Fruit fly (Drosophila melanogaster) whole organism, embryonic: ENCODE data around the gene CG5828.

Experiments
- Bteb2 ChIP-seq: fragments of 200-800 bp; sonication (Bioruptor generic); optimal IDR thresholded peaks from 2 replicates; lab custom pipeline; 2016; ENCODE audit warnings: missing biosample characterization, missing genetic modification characterization
- CG12391 ChIP-seq: fragments of 200-800 bp; sonication (Bioruptor generic); optimal IDR thresholded peaks from 3 replicates; lab custom pipeline; 2018; ENCODE audit warnings: missing biosample characterization, mild to moderate bottlenecking, missing genetic modification characterization, moderate library complexity
- CG12769 ChIP-seq: fragments of 200-800 bp; sonication (Bioruptor generic); optimal IDR thresholded peaks from 2 replicates; lab custom pipeline; 2019; ENCODE audit warnings: missing biosample characterization, mild to moderate bottlenecking, missing genetic modification characterization, moderate library complexity
- CG15011 ChIP-seq: fragments of 200-800 bp; sonication (Bioruptor generic); optimal IDR thresholded peaks from 3 replicates; lab custom pipeline; 2018; ENCODE audit warnings: missing biosample characterization, mild to moderate bottlenecking, missing genetic modification characterization
- CG17361 ChIP-seq: fragments of 200-800 bp; sonication (Bioruptor generic); IDR thresholded peaks from 3 replicates; pipeline ENCODE4 v1.3.6; 2022; ENCODE audit warnings: missing biosample characterization, missing genetic modification characterization
- CG17612 ChIP-seq: fragments of 200-800 bp; sonication (Bioruptor generic); IDR thresholded peaks from 2 replicates; pipeline ENCODE4 v1.3.6; 2022; ENCODE audit warnings: missing biosample characterization, missing genetic modification characterization
- CG18599 ChIP-seq: fragments of 200-800 bp; sonication (Bioruptor generic); optimal IDR thresholded peaks from 3 replicates; lab custom pipeline; 2017; ENCODE audit warnings: missing biosample characterization, missing genetic modification characterization, mild to moderate bottlenecking, moderate library complexity, missing genetic modification reagents
- CG2712 ChIP-seq: fragments of 200-800 bp; optimal IDR thresholded peaks from 3 replicates; lab custom pipeline; 2019; ENCODE audit warnings: missing biosample characterization, mild to moderate bottlenecking, missing genetic modification characterization, moderate library complexity
- CG31224 ChIP-seq: fragments of 200-800 bp; sonication (Bioruptor generic); IDR thresholded peaks from 2 replicates; pipeline ENCODE4 v1.3.6; 2022; ENCODE audit warnings: missing biosample characterization, missing genetic modification characterization
- CG32532 ChIP-seq: fragments of 200-800 bp; sonication (Bioruptor generic); IDR thresholded peaks from 2 replicates; pipeline ENCODE4 v1.3.6; 2022; ENCODE audit warnings: missing biosample characterization, missing genetic modification characterization
- CG32772 ChIP-seq: fragments of 200-800 bp; sonication (Bioruptor generic); IDR thresholded peaks from 2 replicates; pipeline ENCODE4 v1.3.6; 2022; ENCODE audit warnings: missing biosample characterization, missing genetic modification characterization
- CG33557 ChIP-seq: fragments of 200-800 bp; sonication (Bioruptor generic); optimal IDR thresholded peaks from 2 replicates; lab custom pipeline; 2019; ENCODE audit warnings: missing biosample characterization, mild to moderate bottlenecking, missing genetic modification characterization, moderate library complexity
- CG3407 ChIP-seq: fragments of 200-800 bp; sonication (Bioruptor generic); optimal IDR thresholded peaks from 2 replicates; lab custom pipeline; 2018; ENCODE audit warnings: missing biosample characterization, mild to moderate bottlenecking, missing genetic modification characterization
- CG4820 ChIP-seq: fragments of 200-800 bp; sonication (Bioruptor generic); optimal IDR thresholded peaks from 3 replicates; lab custom pipeline; 2016; ENCODE audit warnings: missing biosample characterization, missing genetic modification characterization
- CG5180 ChIP-seq: fragments of 200-800 bp; sonication (Bioruptor generic); optimal IDR thresholded peaks from 3 replicates; lab custom pipeline; 2017; ENCODE audit warnings: missing biosample characterization, missing genetic modification characterization, mild to moderate bottlenecking, moderate library complexity, missing genetic modification reagents
- CG7987 ChIP-seq: fragments of 200-800 bp; sonication (Bioruptor generic); optimal IDR thresholded peaks from 2 replicates; lab custom pipeline; 2018; ENCODE audit warnings: missing biosample characterization, mild to moderate bottlenecking, missing genetic modification characterization, moderate library complexity
- CG9797 ChIP-seq: fragments of 200-800 bp; sonication (Bioruptor generic); optimal IDR thresholded peaks from 3 replicates; lab custom pipeline; 2018; ENCODE audit warnings: missing biosample characterization, mild to moderate bottlenecking, missing genetic modification characterization
- CoRest ChIP-seq: fragments of 200-800 bp; sonication (Bioruptor generic); optimal IDR thresholded peaks from 3 replicates; lab custom pipeline; 2018; ENCODE audit warnings: missing biosample characterization, mild to moderate bottlenecking, missing genetic modification characterization, moderate library complexity
- Dad ChIP-seq: fragments of 200-800 bp; sonication (Bioruptor generic); optimal IDR thresholded peaks from 3 replicates; lab custom pipeline; 2016; ENCODE audit warnings: missing biosample characterization, missing genetic modification characterization
- E2f1 ChIP-seq: fragments of 200-800 bp; sonication (Bioruptor generic); IDR thresholded peaks from 2 replicates; pipeline ENCODE4 v1.3.6; 2022; ENCODE audit warnings: missing biosample characterization, missing genetic modification characterization
- Fer1 ChIP-seq: fragments of 200-800 bp; sonication (Bioruptor generic); optimal IDR thresholded peaks from 2 replicates; lab custom pipeline; 2017; ENCODE audit warnings: missing biosample characterization, mild to moderate bottlenecking, missing genetic modification characterization
- Fer2 ChIP-seq: fragments of 200-800 bp; sonication (Bioruptor generic); optimal IDR thresholded peaks from 2 replicates; lab custom pipeline; 2018; ENCODE audit warnings: missing biosample characterization, mild to moderate bottlenecking, missing genetic modification characterization, moderate library complexity
- Gsc ChIP-seq: fragments of 200-800 bp; sonication (Bioruptor generic); IDR thresholded peaks from 2 replicates; pipeline ENCODE4 v1.3.6; 2022; ENCODE audit warnings: missing biosample characterization, missing genetic modification characterization
- Lpt ChIP-seq: fragments of >200 bp; optimal IDR thresholded peaks from 2 replicates; lab custom pipeline; 2018; ENCODE audit warnings: missing biosample characterization, missing genetic modification characterization
- Mrtf ChIP-seq: fragments of 200-800 bp; sonication (Bioruptor generic); IDR thresholded peaks from 3 replicates; pipeline ENCODE4 v1.3.6; 2022; ENCODE audit warnings: missing biosample characterization, missing genetic modification characterization
- NC2β ChIP-seq: fragments of 200-800 bp; sonication (Bioruptor generic); optimal IDR thresholded peaks from 2 replicates; lab custom pipeline; 2016; ENCODE audit warnings: missing biosample characterization, missing genetic modification characterization
- Neu2 ChIP-seq: fragments of 200-800 bp; sonication (Bioruptor generic); optimal IDR thresholded peaks from 3 replicates; lab custom pipeline; 2016; ENCODE audit warnings: missing biosample characterization, missing genetic modification characterization, borderline replicate concordance
- Nf-YC ChIP-seq: fragments of 200-800 bp; optimal IDR thresholded peaks from 3 replicates; lab custom pipeline; 2019; ENCODE audit warnings: missing biosample characterization, mild to moderate bottlenecking, missing genetic modification characterization, moderate library complexity
- NfI ChIP-seq: fragments of 200-800 bp; sonication (Bioruptor generic); optimal IDR thresholded peaks from 3 replicates; lab custom pipeline; 2018; ENCODE audit warnings: missing biosample characterization, mild to moderate bottlenecking, missing genetic modification characterization, moderate library complexity
- Ravus ChIP-seq: fragments of 200-800 bp; sonication (Bioruptor generic); IDR thresholded peaks from 2 replicates; pipeline ENCODE4 v1.3.6; 2022; ENCODE audit warnings: missing biosample characterization, missing genetic modification characterization
- Rfx ChIP-seq: fragments of 200-800 bp; sonication (Bioruptor generic); IDR thresholded peaks from 2 replicates; pipeline ENCODE4 v1.3.6; 2022; ENCODE audit warnings: missing biosample characterization, missing genetic modification characterization
- Stat92E ChIP-seq, 3 experiments: fragments of >200 bp in 2 of 3; fragments of 200-800 bp in 1 of 3; sonication (Bioruptor generic) in 1 of 3; optimal IDR thresholded peaks; 2 replicates each; lab custom pipeline; 2017 to 2019; ENCODE audit warnings: missing biosample characterization in 3 of 3, missing genetic modification characterization in 3 of 3, mild to moderate bottlenecking in 1 of 3, moderate library complexity in 1 of 3
- Taf1 ChIP-seq: fragments of 200-800 bp; sonication (Bioruptor generic); IDR thresholded peaks from 2 replicates; pipeline ENCODE4 v1.3.6; 2022; ENCODE audit warnings: missing biosample characterization, missing genetic modification characterization
- Trl ChIP-seq, 3 experiments: fragments of >200 bp in 2 of 3; fragments of 200-800 bp in 1 of 3; sonication (Bioruptor generic) in 1 of 3; optimal IDR thresholded peaks; 2 replicates in 1 of 3; 3 replicates in 2 of 3; lab custom pipeline; 2016 to 2017; ENCODE audit warnings: missing biosample characterization in 1 of 3, missing genetic modification characterization in 1 of 3
- Vsx1 ChIP-seq: fragments of 200-800 bp; sonication (Bioruptor generic); optimal IDR thresholded peaks from 2 replicates; lab custom pipeline; 2017; ENCODE audit warnings: missing biosample characterization, mild to moderate bottlenecking, missing genetic modification characterization, missing genetic modification reagents
- cato ChIP-seq: fragments of 200-800 bp; sonication (Bioruptor generic); optimal IDR thresholded peaks from 2 replicates; lab custom pipeline; 2016; ENCODE audit warnings: missing biosample characterization, missing genetic modification characterization, borderline replicate concordance
- ci ChIP-seq: fragments of 200-800 bp; sonication (Bioruptor generic); IDR thresholded peaks from 3 replicates; pipeline ENCODE4 v1.3.6; 2022; ENCODE audit warnings: missing biosample characterization, missing genetic modification characterization
- crc ChIP-seq: fragments of 200-800 bp; sonication (Bioruptor generic); optimal IDR thresholded peaks from 2 replicates; lab custom pipeline; 2016; ENCODE audit warnings: missing biosample characterization, missing genetic modification characterization
- danr ChIP-seq: fragments of 200-800 bp; sonication (Bioruptor generic); IDR thresholded peaks from 2 replicates; pipeline ENCODE4 v1.3.6; 2022; ENCODE audit warnings: missing biosample characterization, missing genetic modification characterization
- dati ChIP-seq: fragments of 200-800 bp; sonication (Bioruptor generic); IDR thresholded peaks from 2 replicates; pipeline ENCODE4 v1.3.6; 2022; ENCODE audit warnings: missing biosample characterization, missing genetic modification characterization
- emc ChIP-seq: fragments of 200-800 bp; sonication (Bioruptor generic); optimal IDR thresholded peaks from 2 replicates; lab custom pipeline; 2016; ENCODE audit warnings: missing biosample characterization, missing genetic modification characterization
- gcm2 ChIP-seq: fragments of 200-800 bp; sonication (Bioruptor generic); optimal IDR thresholded peaks from 2 replicates; lab custom pipeline; 2016; ENCODE audit warnings: missing biosample characterization, missing genetic modification characterization
- knrl ChIP-seq: fragments of 200-800 bp; sonication (Bioruptor generic); IDR thresholded peaks from 3 replicates; pipeline ENCODE4 v1.3.6; 2022; ENCODE audit warnings: missing biosample characterization, missing genetic modification characterization; ENCODE audit not compliant: partially characterized antibody
- lola ChIP-seq, 3 experiments: fragments of >200 bp in 2 of 3; fragments of 200-800 bp in 1 of 3; sonication (Bioruptor generic) in 1 of 3; optimal IDR thresholded peaks; 2 replicates each; lab custom pipeline; 2017 to 2019; ENCODE audit warnings: missing biosample characterization in 3 of 3, missing genetic modification characterization in 3 of 3, mild to moderate bottlenecking in 1 of 3, moderate library complexity in 1 of 3
- org-1 ChIP-seq: fragments of 200-800 bp; sonication (Bioruptor generic); optimal IDR thresholded peaks from 2 replicates; lab custom pipeline; 2017; ENCODE audit warnings: missing biosample characterization, missing genetic modification characterization
- sens ChIP-seq: fragments of 200-800 bp; sonication (Bioruptor generic); peaks from one replicate; lab custom pipeline; 2016; ENCODE audit warnings: missing biosample characterization, missing genetic modification characterization
- tio ChIP-seq: fragments of 200-800 bp; sonication (Bioruptor generic); optimal IDR thresholded peaks from 2 replicates; lab custom pipeline; 2017; ENCODE audit warnings: missing biosample characterization, missing genetic modification characterization, inconsistent platforms
- zen2 ChIP-seq: fragments of 200-800 bp; sonication (Bioruptor generic); IDR thresholded peaks from 3 replicates; pipeline ENCODE4 v1.3.6; 2022; ENCODE audit warnings: missing biosample characterization, missing genetic modification characterization; ENCODE audit not compliant: partially characterized antibody
- zfh2 ChIP-seq: fragments of 200-800 bp; sonication (Bioruptor generic); optimal IDR thresholded peaks from 2 replicates; lab custom pipeline; 2016; ENCODE audit warnings: missing biosample characterization, missing genetic modification characterization

Gene CG5828

dm6 chr2L:5052367-5052914 lies 41.3 kb upstream of the CG5828 start, which contains the start of gene senju (continued):
- peak; percentile 39 for TF ChIP-seq CG15011 (GFP tag; lab: Kevin White, UChicago)
- peak; percentile 68 for TF ChIP-seq gcm2 (GFP tag; lab: Kevin White, UChicago)
- TF ChIP-seq CG12391 (tag; lab: Kevin White, UChicago): peak; percentile 83
- peak; percentile 89 for TF ChIP-seq CG32532
- TF ChIP-seq Bteb2: peak; percentile 50
- no peak for TF ChIP-seq Lpt (GFP tag; lab: Kevin White, UChicago)
- TF ChIP-seq dati (GFP tag; lab: Robert Waterston, UW): peak; percentile 73; the same call in 1 of the 2 replicates
- TF ChIP-seq CG18599 (GFP tag; lab: Kevin White, UChicago): peak; percentile 90
- peak; percentile 64 for TF ChIP-seq CG4820
- TF ChIP-seq Fer1 (GFP tag; lab: Kevin White, UChicago): peak; percentile 87
- peak; percentile 58 for TF ChIP-seq cato
- peak in 1 of 3 experiments; percentile 57 for TF ChIP-seq lola (GFP tag; optimal IDR thresholded peaks at IDR 0.05; lab: Kevin White, UChicago)
- peak; percentile 73 for TF ChIP-seq Nf-YC (tag; lab: Kevin White, UChicago)
- TF ChIP-seq Dad: peak; percentile 88
- TF ChIP-seq Stat92E (GFP tag; optimal IDR thresholded peaks at IDR 0.05; lab: Kevin White, UChicago): peak in 1 of 3 experiments; percentile 8
- TF ChIP-seq knrl (GFP tag; lab: Robert Waterston, UW): peak; percentile 27; the same call in 1 of the 3 replicates
- peak; percentile 60 for TF ChIP-seq Taf1
- peak; percentile 63 for TF ChIP-seq CG31224 (GFP tag; lab: Robert Waterston, UW)
- TF ChIP-seq Ravus (GFP tag; lab: Robert Waterston, UW): no peak; the same call in 1 of the 2 replicates
- peak; percentile 60 for TF ChIP-seq CG32772 (GFP tag; lab: Robert Waterston, UW)
- peak; percentile 93 for TF ChIP-seq CG7987 (GFP tag; lab: Kevin White, UChicago)
- peak; percentile 82 for TF ChIP-seq NC2β (GFP tag; lab: Kevin White, UChicago)
- peak; percentile 86 for TF ChIP-seq Rfx (GFP tag; lab: Robert Waterston, UW)
- TF ChIP-seq CG9797 (GFP tag; lab: Kevin White, UChicago): peak; percentile 61
- no peak for TF ChIP-seq Gsc (GFP tag; lab: Robert Waterston, UW)
- TF ChIP-seq Trl (optimal IDR thresholded peaks at IDR 0.05; lab: Kevin White, UChicago): no peak
- peak; percentile 86 for TF ChIP-seq Trl (GFP tag; optimal IDR thresholded peaks at IDR 0.05; lab: Kevin White, UChicago)
- TF ChIP-seq org-1 (GFP tag; lab: Kevin White, UChicago): peak; percentile 85
- TF ChIP-seq CoRest (tag; lab: Kevin White, UChicago): peak; percentile 69
- TF ChIP-seq CG33557 (GFP tag; lab: Kevin White, UChicago): peak; percentile 72
- TF ChIP-seq Neu2 (GFP tag; lab: Kevin White, UChicago): no peak
- peak; percentile 83 for TF ChIP-seq tio (GFP tag; lab: Kevin White, UChicago)
- peak; percentile 74 for TF ChIP-seq E2f1 (GFP tag; lab: Robert Waterston, UW)
- no peak for TF ChIP-seq zen2 (GFP tag; lab: Robert Waterston, UW)
- peak; percentile 62 for TF ChIP-seq Fer2
- peak; percentile 90 for TF ChIP-seq zfh2 (GFP tag; lab: Kevin White, UChicago)
- peak; percentile 82 for TF ChIP-seq CG12769 (tag; lab: Kevin White, UChicago)
- peak; percentile 62 for TF ChIP-seq CG5180
- TF ChIP-seq emc: peak; percentile 78
- peak; percentile 79 for TF ChIP-seq NfI (GFP tag; lab: Kevin White, UChicago)
- no peak for TF ChIP-seq CG17612
- 0 out of 2 replicates have a peak, but pooled peaks have one; percentile 46 for TF ChIP-seq danr (GFP tag; lab: Robert Waterston, UW)
- peak; percentile 19 for TF ChIP-seq Vsx1 (GFP tag; lab: Kevin White, UChicago)
- peak; percentile 98 for TF ChIP-seq sens
- peak; percentile 66 for TF ChIP-seq CG3407 (GFP tag; lab: Kevin White, UChicago)
- peak; percentile 96 for TF ChIP-seq ci
- TF ChIP-seq CG2712 (tag; lab: Kevin White, UChicago): peak; percentile 76
- TF ChIP-seq crc (GFP tag; lab: Kevin White, UChicago): peak; percentile 73
- TF ChIP-seq CG17361: peak; percentile 78
- TF ChIP-seq Mrtf (GFP tag; lab: Robert Waterston, UW): peak; percentile 80
